Worm (Caenorhabditis elegans) whole organism, L3 larva: ENCODE results near the gene F41B4.2.

Experiments
- R02D3.7 ChIP-seq: fragments of 150-350 bp; optimal IDR thresholded peaks from 2 replicates; lab custom pipeline; 2014; ENCODE audit warnings: missing biosample characterization, missing genetic modification characterization
- ceh-28 ChIP-seq: fragments of 150-350 bp; optimal IDR thresholded peaks from 2 replicates; lab custom pipeline; 2014; ENCODE audit warnings: missing biosample characterization, missing genetic modification reagents, missing genetic modification characterization
- ceh-9 ChIP-seq: sonication (generic microtip); optimal IDR thresholded peaks from 2 replicates; lab custom pipeline; 2018; ENCODE audit warnings: missing biosample characterization, missing genetic modification characterization
- daf-12 ChIP-seq: fragments of 150-350 bp; optimal IDR thresholded peaks from 2 replicates; lab custom pipeline; 2014; ENCODE audit warnings: missing biosample characterization, missing genetic modification reagents, missing genetic modification characterization
- egl-5 ChIP-seq: fragments of 150-350 bp; optimal IDR thresholded peaks from 2 replicates; lab custom pipeline; 2017; ENCODE audit warnings: missing biosample characterization, missing genetic modification reagents, missing genetic modification characterization, inconsistent platforms
- elt-2 ChIP-seq: sonication (generic microtip); optimal IDR thresholded peaks from 2 replicates; lab custom pipeline; 2016; ENCODE audit warnings: missing genetic modification reagents, mild to moderate bottlenecking, missing genetic modification characterization, missing compliant biosample characterization
- elt-3 ChIP-seq, 3 experiments: fragments of 150-350 bp in 1 of 3; sonication (generic microtip) in 2 of 3; optimal IDR thresholded peaks; 2 replicates in 2 of 3; 4 replicates in 1 of 3; lab custom pipeline; 2014 to 2017; ENCODE audit warnings: missing biosample characterization in 3 of 3, missing genetic modification characterization in 3 of 3
- eor-1 ChIP-seq, 2 experiments: fragments of 150-350 bp; optimal IDR thresholded peaks; 2 replicates each; lab custom pipeline; 2014 to 2018; ENCODE audit warnings: missing biosample characterization in 2 of 2, missing genetic modification characterization in 2 of 2
- fkh-10 ChIP-seq: sonication (generic microtip); optimal IDR thresholded peaks from 2 replicates; lab custom pipeline; 2017; ENCODE audit warnings: missing biosample characterization, missing genetic modification reagents, missing genetic modification characterization
- fkh-2 ChIP-seq: fragments of 150-350 bp; optimal IDR thresholded peaks from 2 replicates; lab custom pipeline; 2014; ENCODE audit warnings: missing biosample characterization, missing genetic modification reagents, missing genetic modification characterization
- hmg-11 ChIP-seq: sonication (generic microtip); optimal IDR thresholded peaks from 2 replicates; lab custom pipeline; 2016; ENCODE audit warnings: missing genetic modification characterization, missing compliant biosample characterization
- lsy-12 ChIP-seq: sonication (generic microtip); optimal IDR thresholded peaks from 2 replicates; lab custom pipeline; 2016; ENCODE audit warnings: mild to moderate bottlenecking, missing genetic modification characterization, missing compliant biosample characterization
- mdl-1 ChIP-seq: fragments of 150-350 bp; optimal IDR thresholded peaks from 2 replicates; lab custom pipeline; 2014; ENCODE audit warnings: missing biosample characterization, missing genetic modification characterization
- nhr-11 ChIP-seq: fragments of 150-350 bp; optimal IDR thresholded peaks from 2 replicates; lab custom pipeline; 2014; ENCODE audit warnings: missing biosample characterization, missing genetic modification characterization
- nhr-12 ChIP-seq: fragments of 150-350 bp; optimal IDR thresholded peaks from 2 replicates; lab custom pipeline; 2014; ENCODE audit warnings: missing biosample characterization, missing genetic modification characterization
- nhr-23 ChIP-seq: fragments of 150-350 bp; optimal IDR thresholded peaks from 2 replicates; lab custom pipeline; 2014; ENCODE audit warnings: missing biosample characterization, missing genetic modification reagents, missing genetic modification characterization
- nhr-237 ChIP-seq: fragments of 150-350 bp; optimal IDR thresholded peaks from 2 replicates; lab custom pipeline; 2014; ENCODE audit warnings: missing biosample characterization, missing genetic modification characterization
- nhr-25 ChIP-seq: sonication (generic microtip); optimal IDR thresholded peaks from 2 replicates; lab custom pipeline; 2017; ENCODE audit warnings: missing biosample characterization, missing genetic modification characterization
- nhr-28 ChIP-seq: fragments of 150-350 bp; optimal IDR thresholded peaks from 2 replicates; lab custom pipeline; 2014; ENCODE audit warnings: missing biosample characterization, missing genetic modification characterization
- nhr-43 ChIP-seq: sonication (generic microtip); optimal IDR thresholded peaks from 2 replicates; lab custom pipeline; 2016; ENCODE audit warnings: mild to moderate bottlenecking, missing genetic modification characterization, missing compliant biosample characterization; ENCODE audit not compliant: poor library complexity, severe bottlenecking
- nhr-67 ChIP-seq: fragments of 150-350 bp; optimal IDR thresholded peaks from 2 replicates; lab custom pipeline; 2014; ENCODE audit warnings: missing biosample characterization, missing genetic modification characterization
- nhr-76 ChIP-seq: fragments of 150-350 bp; sonication (generic microtip); optimal IDR thresholded peaks from 5 replicates; lab custom pipeline; 2014; ENCODE audit warnings: missing biosample characterization, missing genetic modification characterization
- nhr-77 ChIP-seq: fragments of 150-350 bp; optimal IDR thresholded peaks from 2 replicates; lab custom pipeline; 2014; ENCODE audit warnings: missing biosample characterization, missing genetic modification characterization
- pha-4 ChIP-seq: fragments of 150-350 bp; optimal IDR thresholded peaks from 2 replicates; lab custom pipeline; 2014; ENCODE audit warnings: missing biosample characterization, missing genetic modification reagents, missing genetic modification characterization
- skn-1 ChIP-seq: fragments of 150-350 bp; optimal IDR thresholded peaks from 2 replicates; lab custom pipeline; 2014; ENCODE audit warnings: missing biosample characterization, missing genetic modification characterization
- snpc-4 ChIP-seq: fragments of 150-350 bp; optimal IDR thresholded peaks from 2 replicates; lab custom pipeline; 2014; ENCODE audit warnings: missing biosample characterization, missing genetic modification characterization
- tbx-2 ChIP-seq: sonication (generic microtip); optimal IDR thresholded peaks from 2 replicates; lab custom pipeline; 2016; ENCODE audit warnings: mild to moderate bottlenecking, missing genetic modification characterization, missing compliant biosample characterization
- unc-62 ChIP-seq: fragments of 150-350 bp; sonication (generic microtip); optimal IDR thresholded peaks from 4 replicates; lab custom pipeline; 2014; ENCODE audit warnings: missing biosample characterization, missing genetic modification reagents, missing genetic modification characterization
- zag-1 ChIP-seq: fragments of 150-350 bp; optimal IDR thresholded peaks from 2 replicates; lab custom pipeline; 2014; ENCODE audit warnings: missing biosample characterization, missing genetic modification characterization

Gene F41B4.2

ce11 chrX:6861564-6861963 is 26.5 kb upstream of the F41B4.2 start:
- TF ChIP-seq nhr-28 (tag; lab: Kevin White, UChicago), result no peak
- TF ChIP-seq snpc-4 (tag; lab: Kevin White, UChicago), result no peak
- TF ChIP-seq R02D3.7 (tag; lab: Kevin White, UChicago), result no peak
- no peak for TF ChIP-seq nhr-23 (tag; lab: Kevin White, UChicago)
- no peak for TF ChIP-seq nhr-237 (tag; lab: Kevin White, UChicago)
- no peak for TF ChIP-seq ceh-28 (tag; lab: Kevin White, UChicago)
- no peak for TF ChIP-seq fkh-2
- no peak for TF ChIP-seq unc-62 (GFP tag; lab: Kevin White, UChicago)
- TF ChIP-seq nhr-25 (tag; lab: Kevin White, UChicago), result no peak
- TF ChIP-seq lsy-12 (tag; lab: Kevin White, UChicago), result no peak
- no peak for TF ChIP-seq nhr-12
- no peak for TF ChIP-seq nhr-43
- no peak for TF ChIP-seq fkh-10
- TF ChIP-seq ceh-9 (tag; lab: Kevin White, UChicago), result no peak

- TF ChIP-seq fkh-10, result no peak
- no peak for TF ChIP-seq zag-1
- TF ChIP-seq hmg-11 (tag; lab: Kevin White, UChicago), result no peak
- TF ChIP-seq ceh-28 (tag; lab: Kevin White, UChicago), result no peak
- no peak for TF ChIP-seq R02D3.7 (tag; lab: Kevin White, UChicago)
- no peak for TF ChIP-seq elt-2 (tag; lab: Kevin White, UChicago)
- TF ChIP-seq mdl-1 (tag; lab: Kevin White, UChicago), result no peak
- no peak for TF ChIP-seq nhr-43
- no peak for TF ChIP-seq skn-1 (tag; lab: Kevin White, UChicago)
- TF ChIP-seq tbx-2 (tag; lab: Kevin White, UChicago), result no peak
- TF ChIP-seq, all 47 proteins: peak for 0
Measured at ce11 chrX:6856793-6857192, 21.7 kb upstream of the F41B4.2 start.

- TF ChIP-seq elt-3 (tag; optimal IDR thresholded peaks at IDR 0.05; lab: Kevin White, UChicago), result no peak
- TF ChIP-seq pha-4 (tag; lab: Kevin White, UChicago), result no peak
Measured at ce11 chrX:6853318-6853717, 18.3 kb upstream of the F41B4.2 start, which contains the start of gene rig-3. TSS of gene rig-3 (plus strand) at chrX:6853618.

ce11 chrX:6850412-6850811 is 15.3 kb upstream of the F41B4.2 start:
- TF ChIP-seq nhr-11 (tag; lab: Kevin White, UChicago) (no peak), nhr-23 (tag; lab: Kevin White, UChicago) (no peak)

- TF ChIP-seq ceh-28 (tag; lab: Kevin White, UChicago), result no peak
- no peak for TF ChIP-seq daf-12 (tag; lab: Kevin White, UChicago)
- no peak for TF ChIP-seq tbx-2 (tag; lab: Kevin White, UChicago)
- no peak for TF ChIP-seq fkh-2
- TF ChIP-seq unc-62 (GFP tag; lab: Kevin White, UChicago), result no peak
- TF ChIP-seq egl-5 (tag; lab: Kevin White, UChicago), result no peak
- TF ChIP-seq nhr-77, result no peak
- TF ChIP-seq eor-1 (tag; optimal IDR thresholded peaks at IDR 0.05; lab: Kevin White, UChicago), result no peak
- no peak for TF ChIP-seq nhr-76 (tag; lab: Kevin White, UChicago)
- no peak for TF ChIP-seq R02D3.7 (tag; lab: Kevin White, UChicago)
- TF ChIP-seq nhr-67 (tag; lab: Kevin White, UChicago), result no peak
- no peak for TF ChIP-seq elt-2 (tag; lab: Kevin White, UChicago)
- TF ChIP-seq fkh-10, result no peak
- TF ChIP-seq nhr-43, result no peak
Measured at ce11 chrX:6848596-6848995, 13.5 kb upstream of the F41B4.2 start.

ce11 chrX:6845934-6846333 is 10.9 kb upstream of the F41B4.2 start, which contains the start of gene C53B7.2:
TSS of gene C53B7.2 (plus strand) at chrX:6846234.
- TF ChIP-seq nhr-237 (tag; lab: Kevin White, UChicago) (no peak), mdl-1 (tag; lab: Kevin White, UChicago) (no peak), elt-3 (tag; optimal IDR thresholded peaks at IDR 0.05; lab: Kevin White, UChicago) (no peak), ceh-28 (tag; lab: Kevin White, UChicago) (no peak), tbx-2 (tag; lab: Kevin White, UChicago) (no peak), hmg-11 (tag; lab: Kevin White, UChicago) (no peak)
- TF ChIP-seq, all 47 proteins: peak for 0
